Worm (Caenorhabditis elegans): ENCODE data around the gene dao-4.

- TF ChIP-seq ceh-6 (GFP tag; optimal IDR thresholded peaks at IDR 0.05) (no peak), npax-4 (tag; optimal IDR thresholded peaks at IDR 0.05) (no peak), pqm-1 (tag; optimal IDR thresholded peaks at IDR 0.05) (no peak), ets-4 (tag; optimal IDR thresholded peaks at IDR 0.05) (no peak), pat-9 (tag; optimal IDR thresholded peaks at IDR 0.05) (no peak), tbx-2 (tag; optimal IDR thresholded peaks at IDR 0.05) (no peak), ceh-30 (tag; optimal IDR thresholded peaks at IDR 0.05) (no peak), hlh-15 (tag; optimal IDR thresholded peaks at IDR 0.05) (no peak), ceh-24 (tag; optimal IDR thresholded peaks at IDR 0.05) (no peak)
These were observed 17.8 kb downstream of the dao-4 start, which contains the start of gene flp-3 for ce11 chrX:10092864-10093263.
